Worm (Caenorhabditis elegans) whole organism, mixed stage, embryonic: ENCODE results near the gene F32D8.8.

Source experiments
- M03D4.4 ChIP-seq: sonication (generic microtip); optimal IDR thresholded peaks from 2 replicates; lab custom pipeline; 2017; ENCODE audit warnings: mild to moderate bottlenecking, missing genetic modification characterization, missing compliant biosample characterization
- bed-3 ChIP-seq: fragments of 200-800 bp; sonication (Bioruptor generic); optimal IDR thresholded peaks from 3 replicates; lab custom pipeline; 2018; ENCODE audit warnings: mild to moderate bottlenecking, missing genetic modification characterization, moderate library complexity, missing compliant biosample characterization
- blmp-1 ChIP-seq: fragments of 150-350 bp; optimal IDR thresholded peaks from 2 replicates; lab custom pipeline; 2014; ENCODE audit warnings: missing biosample characterization, missing genetic modification characterization
- ceh-39 ChIP-seq: fragments of 150-350 bp; optimal IDR thresholded peaks from 2 replicates; lab custom pipeline; 2014; ENCODE audit warnings: missing biosample characterization, missing genetic modification characterization
- ceh-43 ChIP-seq: fragments of 200-800 bp; sonication (Bioruptor generic); optimal IDR thresholded peaks from 2 replicates; lab custom pipeline; 2018; ENCODE audit warnings: mild to moderate bottlenecking, missing genetic modification characterization, moderate library complexity, missing compliant biosample characterization
- ces-1 ChIP-seq: fragments of 150-350 bp; optimal IDR thresholded peaks from 2 replicates; lab custom pipeline; 2014; ENCODE audit warnings: missing biosample characterization, missing genetic modification reagents, missing genetic modification characterization
- cnd-1 ChIP-seq: fragments of 200-800 bp; sonication (Bioruptor generic); optimal IDR thresholded peaks from 2 replicates; lab custom pipeline; 2018; ENCODE audit warnings: mild to moderate bottlenecking, missing genetic modification characterization, missing compliant biosample characterization
- drap-1 ChIP-seq: fragments of 200-800 bp; sonication (Bioruptor generic); optimal IDR thresholded peaks from 3 replicates; lab custom pipeline; 2018; ENCODE audit warnings: mild to moderate bottlenecking, missing genetic modification characterization, missing compliant biosample characterization
- elt-1 ChIP-seq: sonication (generic microtip); optimal IDR thresholded peaks from 2 replicates; lab custom pipeline; 2017; ENCODE audit warnings: missing genetic modification characterization, mild to moderate bottlenecking, missing compliant biosample characterization, antibody characterized with exemption, moderate library complexity, borderline replicate concordance; ENCODE audit not compliant: insufficient read depth
- elt-3 ChIP-seq: fragments of 150-350 bp; optimal IDR thresholded peaks from 2 replicates; lab custom pipeline; 2014; ENCODE audit warnings: missing biosample characterization, missing genetic modification characterization
- flh-1 ChIP-seq: fragments of 200-800 bp; sonication (Bioruptor generic); optimal IDR thresholded peaks from 2 replicates; lab custom pipeline; 2018; ENCODE audit warnings: mild to moderate bottlenecking, missing genetic modification characterization, moderate library complexity, missing compliant biosample characterization
- ham-2 ChIP-seq: fragments of 200-800 bp; sonication (Bioruptor generic); optimal IDR thresholded peaks from 2 replicates; lab custom pipeline; 2018; ENCODE audit warnings: mild to moderate bottlenecking, missing genetic modification characterization, missing compliant biosample characterization
- hlh-1 ChIP-seq: fragments of 150-350 bp; optimal IDR thresholded peaks from 2 replicates; lab custom pipeline; 2014; ENCODE audit warnings: missing biosample characterization, missing genetic modification reagents, missing genetic modification characterization
- lin-13 ChIP-seq: fragments of 150-350 bp; optimal IDR thresholded peaks from 2 replicates; lab custom pipeline; 2014; ENCODE audit warnings: missing biosample characterization, missing genetic modification characterization
- lin-32 ChIP-seq: fragments of 200-800 bp; sonication (Bioruptor generic); optimal IDR thresholded peaks from 2 replicates; lab custom pipeline; 2018; ENCODE audit warnings: mild to moderate bottlenecking, missing genetic modification characterization, missing compliant biosample characterization
- lsy-2 ChIP-seq: fragments of 150-350 bp; optimal IDR thresholded peaks from 2 replicates; lab custom pipeline; 2014; ENCODE audit warnings: missing biosample characterization, missing genetic modification characterization
- mep-1 ChIP-seq: fragments of 150-350 bp; optimal IDR thresholded peaks from 2 replicates; lab custom pipeline; 2017; ENCODE audit warnings: missing biosample characterization, missing genetic modification reagents, missing genetic modification characterization, inconsistent platforms
- mls-2 ChIP-seq: sonication (generic microtip); optimal IDR thresholded peaks from 2 replicates; lab custom pipeline; 2016; ENCODE audit warnings: mild to moderate bottlenecking, missing genetic modification characterization, moderate library complexity, missing compliant biosample characterization
- nhr-12 ChIP-seq: fragments of 150-350 bp; optimal IDR thresholded peaks from 2 replicates; lab custom pipeline; 2014; ENCODE audit warnings: missing biosample characterization, missing genetic modification characterization
- nhr-2 ChIP-seq: fragments of 150-350 bp; optimal IDR thresholded peaks from 2 replicates; lab custom pipeline; 2014; ENCODE audit warnings: missing biosample characterization, missing genetic modification characterization
- nhr-237 ChIP-seq: fragments of 150-350 bp; optimal IDR thresholded peaks from 2 replicates; lab custom pipeline; 2014; ENCODE audit warnings: missing biosample characterization, missing genetic modification characterization
- nhr-28 ChIP-seq: fragments of 150-350 bp; optimal IDR thresholded peaks from 2 replicates; lab custom pipeline; 2014; ENCODE audit warnings: missing biosample characterization, missing genetic modification characterization
- pha-4 ChIP-seq: fragments of 150-350 bp; optimal IDR thresholded peaks from 2 replicates; lab custom pipeline; 2018; ENCODE audit warnings: missing biosample characterization, missing genetic modification reagents, missing genetic modification characterization
- sem-2 ChIP-seq: fragments of 200-800 bp; sonication (Bioruptor generic); optimal IDR thresholded peaks from 2 replicates; lab custom pipeline; 2018; ENCODE audit warnings: mild to moderate bottlenecking, missing genetic modification characterization, missing compliant biosample characterization
- sptf-1 ChIP-seq: sonication (generic microtip); optimal IDR thresholded peaks from 2 replicates; lab custom pipeline; 2017; ENCODE audit warnings: mild to moderate bottlenecking, missing genetic modification characterization, moderate library complexity, missing compliant biosample characterization
- tbx-8 ChIP-seq: fragments of 200-800 bp; sonication (Bioruptor generic); optimal IDR thresholded peaks from 2 replicates; lab custom pipeline; 2018; ENCODE audit warnings: mild to moderate bottlenecking, missing genetic modification characterization, moderate library complexity, missing compliant biosample characterization
- unc-120 ChIP-seq: sonication (generic microtip); optimal IDR thresholded peaks from 2 replicates; lab custom pipeline; 2017; ENCODE audit warnings: missing genetic modification characterization, missing compliant biosample characterization; ENCODE audit not compliant: poor library complexity, severe bottlenecking
- unc-62 ChIP-seq: fragments of 150-350 bp; optimal IDR thresholded peaks from 2 replicates; lab custom pipeline; 2014; ENCODE audit warnings: missing biosample characterization, missing genetic modification reagents, missing genetic modification characterization
- zip-8 ChIP-seq: fragments of 150-350 bp; optimal IDR thresholded peaks from 2 replicates; lab custom pipeline; 2014; ENCODE audit warnings: missing biosample characterization, missing genetic modification characterization

Gene F32D8.8

DNA sequence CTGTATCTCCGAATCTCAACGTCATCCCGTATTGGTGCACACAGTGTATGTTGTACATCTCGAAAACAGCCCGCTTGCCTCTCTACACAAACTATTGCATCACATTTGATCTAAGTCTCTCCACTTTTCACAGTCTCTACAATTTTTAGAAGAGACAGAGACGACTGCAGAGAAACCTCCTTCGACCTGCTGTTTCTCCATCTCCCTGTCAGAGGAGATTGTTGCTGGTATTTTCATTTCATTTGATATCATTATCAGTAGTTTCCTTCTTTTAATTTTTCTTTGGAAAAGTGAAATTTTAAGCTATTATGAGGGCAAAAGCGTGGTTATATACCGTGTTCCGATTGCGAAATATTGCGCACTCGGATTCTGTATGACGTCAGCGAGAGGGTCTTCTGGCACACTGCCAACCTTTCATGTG, 38.0 kb upstream of the F32D8.8 start (continued):
- no peak for TF ChIP-seq lin-13
- TF ChIP-seq mep-1 (tag; lab: Kevin White, UChicago) = peak; percentile 50
- TF ChIP-seq nhr-2 (tag; lab: Kevin White, UChicago) = peak; percentile 68
- TF ChIP-seq ceh-39 (tag; lab: Kevin White, UChicago) = peak; percentile 43
- peak; percentile 75 for TF ChIP-seq unc-62
- TF ChIP-seq drap-1 (GFP tag; lab: Kevin White, UChicago) = peak; percentile 20
- TF ChIP-seq hlh-1 (tag; lab: Kevin White, UChicago) = peak; percentile 9
- no peak for TF ChIP-seq sem-2 (GFP tag; lab: Kevin White, UChicago)
- peak; percentile 22 for TF ChIP-seq lsy-2
- no peak for TF ChIP-seq lin-32 (GFP tag; lab: Kevin White, UChicago)
- TF ChIP-seq sptf-1 (tag; lab: Kevin White, UChicago) = no peak

DNA sequence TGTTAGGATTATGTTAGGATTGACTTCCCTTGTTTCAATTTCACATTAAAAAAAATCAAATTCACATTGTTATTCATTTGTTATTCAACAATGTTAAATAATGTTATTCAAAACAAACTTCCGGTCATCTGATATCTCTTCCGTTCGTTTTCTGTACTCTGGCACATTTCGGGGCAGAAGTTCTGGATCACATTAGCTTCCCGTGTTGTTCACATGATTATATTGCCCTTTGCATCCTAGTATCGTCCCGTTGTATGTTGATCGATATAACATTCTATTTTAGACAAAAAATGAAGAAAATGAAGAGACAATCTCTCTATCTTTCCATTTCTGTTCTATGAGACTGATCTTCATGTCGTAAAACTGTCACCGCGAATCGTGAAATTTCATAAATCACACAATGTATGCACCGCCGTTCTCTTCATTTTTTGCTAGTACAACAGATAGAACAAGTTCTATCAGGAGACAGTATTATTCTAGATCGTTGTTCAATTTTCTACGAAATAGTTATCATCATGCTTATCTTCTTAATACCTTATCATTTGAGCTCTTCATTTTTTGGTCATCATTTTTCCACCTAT, 37.5 kb upstream of the F32D8.8 start:
- TF ChIP-seq cnd-1 (tag; lab: Kevin White, UChicago) = no peak
- TF ChIP-seq M03D4.4 = no peak
- peak; percentile 6 for TF ChIP-seq elt-1 (tag; lab: Kevin White, UChicago)
- TF ChIP-seq, all 35 proteins: peak for 1

DNA sequence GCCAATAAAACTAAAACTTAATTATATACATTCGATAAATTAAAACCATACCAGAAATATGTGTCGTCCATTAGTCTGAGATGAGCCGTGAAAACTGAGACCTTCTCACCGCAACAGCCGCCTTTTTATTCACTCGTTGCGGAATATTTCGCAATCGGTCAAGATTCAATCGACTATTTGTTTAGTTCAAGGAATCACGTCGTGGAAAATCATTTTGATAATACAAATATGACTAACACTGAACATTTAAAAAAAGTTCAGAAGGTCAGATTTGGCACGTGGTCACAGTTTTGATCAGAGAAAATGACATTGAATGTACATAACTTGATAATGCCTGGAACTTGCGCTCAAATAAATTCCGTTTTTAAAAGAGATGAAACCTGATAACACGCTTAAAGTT, 36.2 kb upstream of the F32D8.8 start, which contains the start of gene F17C11.11:
Gene F17C11.11 (minus strand): TSS at position 79 of the 400 bp plus-strand sequence.
- peak; percentile 5 for TF ChIP-seq hlh-1 (tag; lab: Kevin White, UChicago)
- TF ChIP-seq mls-2 = no peak

DNA sequence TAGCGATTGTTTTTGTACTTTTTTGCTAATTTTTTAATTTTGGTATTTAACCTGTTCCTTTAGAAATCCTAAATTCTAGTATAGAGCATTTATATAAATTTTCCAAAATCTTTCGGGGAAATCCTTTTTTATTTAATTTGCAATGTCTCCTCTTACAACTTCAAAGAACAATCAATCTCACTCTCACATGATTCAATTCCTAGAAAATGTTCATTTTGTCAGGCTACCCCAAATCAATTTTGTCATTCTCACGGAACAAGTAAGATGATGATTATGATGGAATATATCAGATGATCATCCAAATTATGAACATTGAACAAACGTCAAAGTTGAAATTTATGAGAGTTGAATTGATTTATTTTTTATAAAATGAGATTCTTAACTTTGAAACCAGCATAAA, 34.7 kb upstream of the F32D8.8 start:
- TF ChIP-seq blmp-1 (tag; lab: Kevin White, UChicago) (no peak), sptf-1 (tag; lab: Kevin White, UChicago) (no peak), nhr-12 (tag; lab: Kevin White, UChicago) (no peak), M03D4.4 (no peak), unc-62 (no peak), lsy-2 (no peak), mep-1 (tag; lab: Kevin White, UChicago) (no peak), tbx-8 (GFP tag; lab: Kevin White, UChicago) (no peak), lin-13 (no peak), flh-1 (no peak), elt-3 (tag; lab: Kevin White, UChicago) (no peak), pha-4 (tag; lab: Kevin White, UChicago) (no peak), nhr-28 (tag; lab: Kevin White, UChicago) (no peak), cnd-1 (tag; lab: Kevin White, UChicago) (no peak), lin-32 (GFP tag; lab: Kevin White, UChicago) (no peak)

DNA sequence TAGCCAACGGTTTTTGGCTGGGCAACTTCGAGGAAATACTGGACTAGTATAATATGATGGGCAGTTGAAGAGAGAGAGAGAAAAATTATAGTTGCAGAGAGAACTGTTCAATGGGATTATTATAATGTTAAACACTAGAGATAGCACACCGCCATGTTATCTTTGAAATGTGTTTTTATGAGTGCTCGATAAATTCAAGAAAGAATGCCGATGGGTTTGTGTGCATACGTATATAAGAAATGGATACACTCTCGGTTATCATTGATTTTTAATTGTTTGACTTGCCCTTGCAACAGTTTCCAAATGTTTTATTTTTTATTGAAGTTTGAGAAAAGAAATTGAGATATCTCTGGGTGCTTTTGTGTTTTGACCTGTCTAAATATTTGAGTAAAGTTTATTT, 34.1 kb upstream of the F32D8.8 start, which contains the start of gene F17C11.12:
Gene F17C11.12 (minus strand): TSS at position 240 of the 400 bp plus-strand sequence.
- no peak for TF ChIP-seq bed-3 (GFP tag; lab: Kevin White, UChicago)
- no peak for TF ChIP-seq unc-120
- no peak for TF ChIP-seq ceh-43
- no peak for TF ChIP-seq nhr-237 (tag; lab: Kevin White, UChicago)
- TF ChIP-seq ceh-39 (tag; lab: Kevin White, UChicago) = no peak
- TF ChIP-seq ham-2 = no peak
- no peak for TF ChIP-seq blmp-1 (tag; lab: Kevin White, UChicago)
- no peak for TF ChIP-seq hlh-1 (tag; lab: Kevin White, UChicago)
- no peak for TF ChIP-seq tbx-8 (GFP tag; lab: Kevin White, UChicago)
- no peak for TF ChIP-seq elt-1 (tag; lab: Kevin White, UChicago)
- no peak for TF ChIP-seq ces-1 (GFP tag; lab: Kevin White, UChicago)
- TF ChIP-seq drap-1 (GFP tag; lab: Kevin White, UChicago) = no peak
- no peak for TF ChIP-seq sem-2 (GFP tag; lab: Kevin White, UChicago)
- no peak for TF ChIP-seq mls-2
- TF ChIP-seq cnd-1 (tag; lab: Kevin White, UChicago) = no peak
- no peak for TF ChIP-seq lsy-2
- TF ChIP-seq zip-8 (tag; lab: Kevin White, UChicago) = no peak
